Fruit fly (Drosophila melanogaster) whole organism, embryonic: ENCODE results near the gene AP-1mu.

ENCODE experiments used
- Ada2b ChIP-seq: fragments of 200-800 bp; sonication (Bioruptor generic); IDR thresholded peaks from 2 replicates; pipeline ENCODE4 v1.3.6; 2022; ENCODE audit warnings: missing biosample characterization, missing genetic modification characterization
- Aef1 ChIP-seq: fragments of 200-800 bp; sonication (Bioruptor generic); IDR thresholded peaks from 3 replicates; pipeline ENCODE4 v1.3.6; 2022; ENCODE audit warnings: missing biosample characterization, missing genetic modification characterization
- BEAF-32 ChIP-seq: fragments of 200-800 bp; sonication (Bioruptor generic); optimal IDR thresholded peaks from 3 replicates; lab custom pipeline; 2017; ENCODE audit warnings: missing biosample characterization, missing genetic modification characterization, mild to moderate bottlenecking, moderate library complexity, missing genetic modification reagents
- CG11085 ChIP-seq: fragments of 200-800 bp; sonication (Bioruptor generic); IDR thresholded peaks from 2 replicates; pipeline ENCODE4 v1.3.6; 2022; ENCODE audit warnings: missing biosample characterization, missing genetic modification characterization
- CG12942 ChIP-seq: fragments of 200-800 bp; sonication (Bioruptor generic); optimal IDR thresholded peaks from 3 replicates; lab custom pipeline; 2016; ENCODE audit warnings: missing biosample characterization, missing genetic modification characterization
- CG13123 ChIP-seq: fragments of 200-800 bp; sonication (Bioruptor generic); optimal IDR thresholded peaks from 2 replicates; lab custom pipeline; 2016; ENCODE audit warnings: missing biosample characterization, missing genetic modification characterization
- CG14050 ChIP-seq: fragments of 200-800 bp; sonication (Bioruptor generic); IDR thresholded peaks from 3 replicates; pipeline ENCODE4 v1.3.6; 2022; ENCODE audit warnings: missing biosample characterization, missing genetic modification characterization
- CG14965 ChIP-seq: fragments of 200-800 bp; sonication (Bioruptor generic); optimal IDR thresholded peaks from 2 replicates; lab custom pipeline; 2016; ENCODE audit warnings: missing biosample characterization, missing genetic modification characterization, borderline replicate concordance
- CG17802 ChIP-seq: fragments of 200-800 bp; sonication (Bioruptor generic); optimal IDR thresholded peaks from 2 replicates; lab custom pipeline; 2018; ENCODE audit warnings: missing biosample characterization, mild to moderate bottlenecking, missing genetic modification characterization, moderate library complexity
- CG1792 ChIP-seq: fragments of 200-800 bp; sonication (Bioruptor generic); optimal IDR thresholded peaks from 2 replicates; lab custom pipeline; 2016; ENCODE audit warnings: missing biosample characterization, missing genetic modification characterization
- CG18011 ChIP-seq: fragments of 200-800 bp; sonication (Bioruptor generic); optimal IDR thresholded peaks from 2 replicates; lab custom pipeline; 2017; ENCODE audit warnings: missing biosample characterization, missing genetic modification characterization, mild to moderate bottlenecking, moderate library complexity, missing genotype
- CG2129 ChIP-seq: fragments of 200-800 bp; sonication (Bioruptor generic); IDR thresholded peaks from 2 replicates; pipeline ENCODE4 v1.3.6; 2022; ENCODE audit warnings: missing biosample characterization, missing genetic modification characterization; ENCODE audit not compliant: partially characterized antibody
- CG2678 ChIP-seq: fragments of 200-800 bp; sonication (Bioruptor generic); optimal IDR thresholded peaks from 3 replicates; lab custom pipeline; 2019; ENCODE audit warnings: missing biosample characterization, mild to moderate bottlenecking, missing genetic modification characterization, moderate library complexity
- CG2875 ChIP-seq: fragments of 200-800 bp; sonication (Bioruptor generic); optimal IDR thresholded peaks from 2 replicates; lab custom pipeline; 2017; ENCODE audit warnings: missing biosample characterization, mild to moderate bottlenecking, missing genetic modification characterization, missing genetic modification reagents
- CG30403 ChIP-seq: fragments of 200-800 bp; sonication (Bioruptor generic); optimal IDR thresholded peaks from 3 replicates; lab custom pipeline; 2016; ENCODE audit warnings: missing biosample characterization, missing genetic modification characterization
- CG3726 ChIP-seq: fragments of 200-800 bp; sonication (Bioruptor generic); IDR thresholded peaks from 3 replicates; pipeline ENCODE4, ENCODE4 v1.3.6; 2022; ENCODE audit warnings: missing biosample characterization, missing genetic modification characterization
- CG4424 ChIP-seq: fragments of 200-800 bp; sonication (Bioruptor generic); optimal IDR thresholded peaks from 3 replicates; lab custom pipeline; 2016; ENCODE audit warnings: missing biosample characterization, missing genetic modification characterization
- CG4730 ChIP-seq: fragments of 200-800 bp; sonication (Bioruptor generic); IDR thresholded peaks from 2 replicates; pipeline ENCODE4 v1.3.6; 2022; ENCODE audit warnings: missing biosample characterization, missing genetic modification characterization
- CG5180 ChIP-seq: fragments of 200-800 bp; sonication (Bioruptor generic); optimal IDR thresholded peaks from 3 replicates; lab custom pipeline; 2017; ENCODE audit warnings: missing biosample characterization, missing genetic modification characterization, mild to moderate bottlenecking, moderate library complexity, missing genetic modification reagents
- CG6272 ChIP-seq: fragments of 200-800 bp; sonication (Bioruptor generic); IDR thresholded peaks from 2 replicates; pipeline ENCODE4 v1.3.6; 2022; ENCODE audit warnings: missing biosample characterization, missing genetic modification characterization
- CG6689 ChIP-seq: fragments of 200-800 bp; sonication (Bioruptor generic); IDR thresholded peaks from 2 replicates; pipeline ENCODE4 v1.3.6; 2022; ENCODE audit warnings: missing biosample characterization, missing genetic modification characterization
- CG9797 ChIP-seq: fragments of 200-800 bp; sonication (Bioruptor generic); optimal IDR thresholded peaks from 3 replicates; lab custom pipeline; 2018; ENCODE audit warnings: missing biosample characterization, mild to moderate bottlenecking, missing genetic modification characterization
- D19B ChIP-seq: fragments of 200-800 bp; sonication (Bioruptor generic); optimal IDR thresholded peaks from 2 replicates; lab custom pipeline; 2017; ENCODE audit warnings: missing biosample characterization, mild to moderate bottlenecking, missing genetic modification characterization
- Deaf1 ChIP-seq: fragments of 200-800 bp; optimal IDR thresholded peaks from 3 replicates; lab custom pipeline; 2019; ENCODE audit warnings: missing biosample characterization, mild to moderate bottlenecking, missing genetic modification characterization, moderate library complexity
- Fer2 ChIP-seq: fragments of 200-800 bp; sonication (Bioruptor generic); optimal IDR thresholded peaks from 2 replicates; lab custom pipeline; 2018; ENCODE audit warnings: missing biosample characterization, mild to moderate bottlenecking, missing genetic modification characterization, moderate library complexity
- Fer3 ChIP-seq: fragments of 200-800 bp; sonication (Bioruptor generic); optimal IDR thresholded peaks from 2 replicates; lab custom pipeline; 2018; ENCODE audit warnings: missing biosample characterization, mild to moderate bottlenecking, missing genetic modification characterization, moderate library complexity
- Hmr ChIP-seq: fragments of 200-800 bp; sonication (Bioruptor generic); optimal IDR thresholded peaks from 3 replicates; lab custom pipeline; 2017; ENCODE audit warnings: mild to moderate bottlenecking, missing biosample characterization, missing genetic modification reagents, missing genetic modification characterization
- Myb ChIP-seq: fragments of 200-800 bp; sonication (Bioruptor generic); optimal IDR thresholded peaks from 2 replicates; lab custom pipeline; 2016; ENCODE audit warnings: missing biosample characterization, missing genetic modification characterization
- Oaz ChIP-seq: fragments of 200-800 bp; sonication (Bioruptor generic); IDR thresholded peaks from 2 replicates; pipeline ENCODE4 v1.3.6; 2022; ENCODE audit warnings: missing biosample characterization, missing genetic modification characterization
- Ptx1 ChIP-seq: fragments of 200-800 bp; sonication (Bioruptor generic); IDR thresholded peaks from 2 replicates; pipeline ENCODE4 v1.3.6; 2022; ENCODE audit warnings: missing biosample characterization, missing genetic modification characterization
- Rx ChIP-seq: fragments of 200-800 bp; sonication (Bioruptor generic); IDR thresholded peaks from 2 replicates; pipeline ENCODE4 v1.3.6; 2022; ENCODE audit warnings: missing biosample characterization, missing genetic modification characterization
- TFAM ChIP-seq: fragments of 200-800 bp; sonication (Bioruptor generic); optimal IDR thresholded peaks from 2 replicates; lab custom pipeline; 2017; ENCODE audit warnings: missing biosample characterization, missing genetic modification characterization, inconsistent platforms
- Tbp ChIP-seq: fragments of >200 bp; optimal IDR thresholded peaks from 2 replicates; lab custom pipeline; 2018; ENCODE audit warnings: missing biosample characterization, missing genetic modification characterization
- YL-1 ChIP-seq: fragments of 200-800 bp; sonication (Bioruptor generic); optimal IDR thresholded peaks from 3 replicates; lab custom pipeline; 2017; ENCODE audit warnings: missing biosample characterization, mild to moderate bottlenecking, missing genetic modification characterization
- ash1 ChIP-seq: fragments of 200-800 bp; sonication (Bioruptor generic); optimal IDR thresholded peaks from 2 replicates; lab custom pipeline; 2018; ENCODE audit warnings: missing biosample characterization, mild to moderate bottlenecking, missing genetic modification characterization
- az2 ChIP-seq: fragments of 200-800 bp; sonication (Bioruptor generic); optimal IDR thresholded peaks from 3 replicates; lab custom pipeline; 2016; ENCODE audit warnings: missing biosample characterization, missing genetic modification characterization
- cg ChIP-seq: fragments of 200-800 bp; sonication (Bioruptor generic); optimal IDR thresholded peaks from 3 replicates; lab custom pipeline; 2019; ENCODE audit warnings: missing biosample characterization, mild to moderate bottlenecking, missing genetic modification characterization, moderate library complexity
- chinmo ChIP-seq: fragments of 200-800 bp; sonication (Bioruptor generic); IDR thresholded peaks from 4 replicates; pipeline ENCODE4 v1.3.6; 2022; ENCODE audit warnings: missing biosample characterization, missing genetic modification characterization; ENCODE audit not compliant: partially characterized antibody
- sima ChIP-seq: fragments of 200-800 bp; sonication (Bioruptor generic); optimal IDR thresholded peaks from 2 replicates; lab custom pipeline; 2016; ENCODE audit warnings: missing biosample characterization, missing genetic modification characterization
- slp2 ChIP-seq: fragments of 200-800 bp; sonication (Bioruptor generic); optimal IDR thresholded peaks from 2 replicates; lab custom pipeline; 2016; ENCODE audit warnings: missing biosample characterization, missing genetic modification characterization
- so ChIP-seq: fragments of 200-800 bp; sonication (Bioruptor generic); IDR thresholded peaks from 3 replicates; pipeline ENCODE4 v1.3.6; 2022; ENCODE audit warnings: missing biosample characterization, missing genetic modification characterization
- sr ChIP-seq: fragments of 200-800 bp; sonication (Bioruptor generic); IDR thresholded peaks from 3 replicates; pipeline ENCODE4 v1.3.6; 2022; ENCODE audit warnings: missing biosample characterization, missing genetic modification characterization
- sug ChIP-seq: fragments of 200-800 bp; optimal IDR thresholded peaks from 2 replicates; lab custom pipeline; 2019; ENCODE audit warnings: missing biosample characterization, mild to moderate bottlenecking, missing genetic modification characterization, moderate library complexity
- tin ChIP-seq: fragments of 200-800 bp; sonication (Bioruptor generic); optimal IDR thresholded peaks from 3 replicates; lab custom pipeline; 2016; ENCODE audit warnings: missing biosample characterization, missing genetic modification characterization
- twi ChIP-seq: fragments of 200-800 bp; optimal IDR thresholded peaks from 2 replicates; lab custom pipeline; 2019; ENCODE audit warnings: missing biosample characterization, mild to moderate bottlenecking, missing genetic modification characterization, moderate library complexity
- unc-4 ChIP-seq: fragments of 200-800 bp; sonication (Bioruptor generic); IDR thresholded peaks from 2 replicates; pipeline ENCODE4 v1.3.6; 2022; ENCODE audit warnings: missing biosample characterization, missing genetic modification characterization; ENCODE audit not compliant: partially characterized antibody
- usp ChIP-seq: fragments of >200 bp; optimal IDR thresholded peaks from 2 replicates; lab custom pipeline; 2017; ENCODE audit warnings: missing biosample characterization, missing genetic modification characterization
- wor ChIP-seq: fragments of 200-800 bp; sonication (Bioruptor generic); IDR thresholded peaks from 2 replicates; pipeline ENCODE4 v1.3.6; 2022; ENCODE audit warnings: missing biosample characterization, missing genetic modification characterization
- z ChIP-seq: fragments of 200-800 bp; sonication (Bioruptor generic); IDR thresholded peaks from 3 replicates; pipeline ENCODE4 v1.3.6; 2022; ENCODE audit warnings: missing biosample characterization, missing genetic modification characterization
- zfh1 ChIP-seq: fragments of 200-800 bp; sonication (Bioruptor generic); IDR thresholded peaks from 3 replicates; pipeline ENCODE4 v1.3.6; 2022; ENCODE audit warnings: missing biosample characterization, missing genetic modification characterization

Gene AP-1mu

DNA sequence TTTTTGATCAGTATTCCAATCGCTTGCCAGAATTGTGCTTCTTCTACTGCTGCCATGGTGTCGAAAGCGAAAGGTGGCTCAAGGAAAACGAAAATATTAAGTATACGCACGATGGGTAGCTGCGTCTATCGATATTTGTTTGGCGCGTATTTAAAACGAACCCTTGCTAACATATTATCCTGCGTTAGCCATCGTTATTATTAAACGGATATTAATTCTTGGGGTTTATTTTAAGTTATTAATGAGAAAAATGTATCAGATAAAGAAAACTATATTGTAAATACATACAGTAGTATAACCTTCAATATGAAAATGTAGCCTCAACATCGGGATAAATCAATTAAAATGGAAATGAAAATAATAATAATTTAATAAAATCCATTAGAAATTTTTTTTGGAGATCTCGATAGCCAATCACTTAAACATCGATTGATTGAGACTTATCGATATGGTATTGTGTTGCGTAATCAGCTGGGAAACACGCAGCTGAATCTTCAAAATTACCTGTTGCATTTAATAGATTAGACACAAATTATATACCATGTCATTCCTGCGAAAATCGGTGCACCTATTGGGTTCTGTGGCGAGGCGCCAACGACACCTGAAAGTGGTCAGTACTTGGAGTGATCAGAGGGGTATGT, 3.9 kb downstream of the AP-1mu start, which contains the start of the genes CG9386 and BckdhA (continued):
- TF ChIP-seq Fer3 (tag; lab: Kevin White, UChicago), result peak; percentile 42
- no peak for TF ChIP-seq Deaf1 (tag; lab: Kevin White, UChicago)
- TF ChIP-seq CG14050 (GFP tag; lab: Robert Waterston, UW), result no peak
- peak; percentile 6 for TF ChIP-seq slp2 (GFP tag; lab: Kevin White, UChicago)
- TF ChIP-seq unc-4 (GFP tag; lab: Robert Waterston, UW), result peak; percentile 73
- peak; percentile 47 for TF ChIP-seq CG4424
- TF ChIP-seq Tbp, result no peak
- TF ChIP-seq ash1 (GFP tag; lab: Kevin White, UChicago), result no peak
- no peak for TF ChIP-seq twi (tag; lab: Kevin White, UChicago)
- peak; percentile 75 for TF ChIP-seq CG30403 (GFP tag; lab: Kevin White, UChicago)
- TF ChIP-seq TFAM (GFP tag; lab: Kevin White, UChicago), result no peak
- no peak for TF ChIP-seq CG5180 (GFP tag; lab: Kevin White, UChicago)
- TF ChIP-seq CG6689 (GFP tag; lab: Robert Waterston, UW), result peak; percentile 95
- TF ChIP-seq sr, result no peak
- no peak for TF ChIP-seq CG17802 (tag; lab: Kevin White, UChicago)
- peak; percentile 13; the same call in 1 of the 3 replicates for TF ChIP-seq Aef1 (GFP tag; lab: Robert Waterston, UW)
- no peak for TF ChIP-seq wor (GFP tag; lab: Robert Waterston, UW)
- TF ChIP-seq Fer2 (tag; lab: Kevin White, UChicago), result peak; percentile 12
- TF ChIP-seq CG6272 (GFP tag; lab: Robert Waterston, UW), result peak; percentile 37; the same call in 1 of the 2 replicates
- no peak for TF ChIP-seq so (GFP tag; lab: Robert Waterston, UW)
- TF ChIP-seq chinmo (GFP tag; lab: Robert Waterston, UW), result peak; percentile 72; the same call in 1 of the 4 replicates
- TF ChIP-seq CG1792 (GFP tag; lab: Kevin White, UChicago), result no peak
- peak; percentile 65 for TF ChIP-seq CG12942 (GFP tag; lab: Kevin White, UChicago)
- peak; percentile 43; the same call in 1 of the 2 replicates for TF ChIP-seq Ada2b
- peak; percentile 84 for TF ChIP-seq BEAF-32
- peak; percentile 20 for TF ChIP-seq CG13123
- TF ChIP-seq Hmr, result peak; percentile 42
- no peak for TF ChIP-seq Oaz (GFP tag; lab: Robert Waterston, UW)
- TF ChIP-seq Rx, result no peak
- TF ChIP-seq z, result no peak
- no peak for TF ChIP-seq usp (GFP tag; lab: Kevin White, UChicago)
- TF ChIP-seq cg (GFP tag; lab: Kevin White, UChicago), result no peak
- TF ChIP-seq YL-1 (GFP tag; lab: Kevin White, UChicago), result peak; percentile 62
- peak; percentile 37 for TF ChIP-seq az2 (GFP tag; lab: Kevin White, UChicago)
- no peak for TF ChIP-seq CG2875
- TF ChIP-seq CG18011 (GFP tag; lab: Kevin White, UChicago), result peak; percentile 2
- TF ChIP-seq D19B (GFP tag; lab: Kevin White, UChicago), result peak; percentile 35
- peak; percentile 29 for TF ChIP-seq Myb (GFP tag; lab: Kevin White, UChicago)
- peak; percentile 36 for TF ChIP-seq CG2129 (GFP tag; lab: Robert Waterston, UW)
- TF ChIP-seq CG11085 (GFP tag; lab: Robert Waterston, UW), result no peak
- TF ChIP-seq CG4730, result no peak
- TF ChIP-seq CG3726 (GFP tag; lab: Robert Waterston, UW), result no peak
- peak; percentile 57 for TF ChIP-seq tin (GFP tag; lab: Kevin White, UChicago)
- TF ChIP-seq sima, result no peak
- TF ChIP-seq zfh1 (GFP tag; lab: Robert Waterston, UW), result no peak
- TF ChIP-seq CG9797 (GFP tag; lab: Kevin White, UChicago), result no peak
- TF ChIP-seq CG14965, result no peak
- peak; percentile 63 for TF ChIP-seq CG2678 (tag; lab: Kevin White, UChicago)
- peak; percentile 60 for TF ChIP-seq sug (tag; lab: Kevin White, UChicago)
- TF ChIP-seq Ptx1, result peak; percentile 47; the same call in 1 of the 2 replicates
